Fruit fly (Drosophila melanogaster) whole organism, embryonic: ENCODE measurements around the gene swa.

Experiments used
- Abd-B ChIP-seq: fragments of 200-800 bp; sonication (Bioruptor generic); optimal IDR thresholded peaks from 2 replicates; lab custom pipeline; 2018; ENCODE audit warnings: missing biosample characterization, mild to moderate bottlenecking, missing genetic modification characterization, moderate library complexity
- CG10147 ChIP-seq: fragments of 200-800 bp; sonication (Bioruptor generic); optimal IDR thresholded peaks from 2 replicates; lab custom pipeline; 2019; ENCODE audit warnings: missing biosample characterization, mild to moderate bottlenecking, missing genetic modification characterization, moderate library complexity
- CG10654 ChIP-seq: fragments of 200-800 bp; sonication (Bioruptor generic); optimal IDR thresholded peaks from 2 replicates; lab custom pipeline; 2016; ENCODE audit warnings: missing biosample characterization, missing genetic modification characterization
- CG11085 ChIP-seq: fragments of 200-800 bp; sonication (Bioruptor generic); IDR thresholded peaks from 2 replicates; pipeline ENCODE4 v1.3.6; 2022; ENCODE audit warnings: missing biosample characterization, missing genetic modification characterization
- CG12104 ChIP-seq: fragments of 200-800 bp; sonication (Bioruptor generic); optimal IDR thresholded peaks from 3 replicates; lab custom pipeline; 2016; ENCODE audit warnings: missing biosample characterization, missing genetic modification characterization
- CG14441 ChIP-seq: fragments of 200-800 bp; sonication (Bioruptor generic); IDR thresholded peaks from 2 replicates; pipeline ENCODE4 v1.3.6; 2022; ENCODE audit warnings: missing biosample characterization, missing genetic modification characterization
- CG1529 ChIP-seq: fragments of 200-800 bp; sonication (Bioruptor generic); optimal IDR thresholded peaks from 3 replicates; lab custom pipeline; 2018; ENCODE audit warnings: missing biosample characterization, missing genetic modification characterization
- CG15514 ChIP-seq: fragments of 200-800 bp; sonication (Bioruptor generic); optimal IDR thresholded peaks from 3 replicates; lab custom pipeline; 2017; ENCODE audit warnings: missing biosample characterization, missing genetic modification characterization, mild to moderate bottlenecking, moderate library complexity, missing genetic modification reagents
- CG16863 ChIP-seq: fragments of 200-800 bp; sonication (Bioruptor generic); optimal IDR thresholded peaks from 3 replicates; lab custom pipeline; 2016; ENCODE audit warnings: missing biosample characterization, missing genetic modification characterization
- CG30403 ChIP-seq: fragments of 200-800 bp; sonication (Bioruptor generic); optimal IDR thresholded peaks from 3 replicates; lab custom pipeline; 2016; ENCODE audit warnings: missing biosample characterization, missing genetic modification characterization
- CG3163 ChIP-seq: fragments of 200-800 bp; sonication (Bioruptor generic); optimal IDR thresholded peaks from 3 replicates; lab custom pipeline; 2016; ENCODE audit warnings: missing biosample characterization, missing genetic modification characterization
- CG3281 ChIP-seq: fragments of 200-800 bp; sonication (Bioruptor generic); optimal IDR thresholded peaks from 3 replicates; lab custom pipeline; 2017; ENCODE audit warnings: missing biosample characterization, mild to moderate bottlenecking, missing genetic modification characterization
- CG3407 ChIP-seq: fragments of 200-800 bp; sonication (Bioruptor generic); optimal IDR thresholded peaks from 2 replicates; lab custom pipeline; 2018; ENCODE audit warnings: missing biosample characterization, mild to moderate bottlenecking, missing genetic modification characterization
- CG3847 ChIP-seq: fragments of 200-800 bp; sonication (Bioruptor generic); IDR thresholded peaks from 2 replicates; pipeline ENCODE4 v1.3.6; 2022; ENCODE audit warnings: missing biosample characterization, missing genetic modification characterization
- CG3995 ChIP-seq: fragments of 200-800 bp; sonication (Bioruptor generic); optimal IDR thresholded peaks from 3 replicates; lab custom pipeline; 2016; ENCODE audit warnings: missing biosample characterization, missing genetic modification characterization
- CG4404 ChIP-seq: fragments of 200-800 bp; sonication (Bioruptor generic); IDR thresholded peaks from 2 replicates; pipeline ENCODE4 v1.3.6; 2022; ENCODE audit warnings: missing biosample characterization, missing genetic modification characterization
- CG6689 ChIP-seq: fragments of 200-800 bp; sonication (Bioruptor generic); IDR thresholded peaks from 2 replicates; pipeline ENCODE4 v1.3.6; 2022; ENCODE audit warnings: missing biosample characterization, missing genetic modification characterization
- CG6854 ChIP-seq: fragments of 200-800 bp; sonication (Bioruptor generic); optimal IDR thresholded peaks from 3 replicates; lab custom pipeline; 2017; ENCODE audit warnings: missing biosample characterization, mild to moderate bottlenecking, missing genetic modification characterization
- CG7839 ChIP-seq: fragments of 200-800 bp; sonication (Bioruptor generic); optimal IDR thresholded peaks from 3 replicates; lab custom pipeline; 2018; ENCODE audit warnings: missing biosample characterization, mild to moderate bottlenecking, missing genetic modification characterization, moderate library complexity
- CG8388 ChIP-seq: fragments of 200-800 bp; sonication (Bioruptor generic); optimal IDR thresholded peaks from 2 replicates; lab custom pipeline; 2019; ENCODE audit warnings: missing biosample characterization, mild to moderate bottlenecking, missing genetic modification characterization, moderate library complexity
- CG8924 ChIP-seq: fragments of 200-800 bp; optimal IDR thresholded peaks from 3 replicates; lab custom pipeline; 2019; ENCODE audit warnings: missing biosample characterization, mild to moderate bottlenecking, missing genetic modification characterization, moderate library complexity
- CG9609 ChIP-seq: fragments of 200-800 bp; sonication (Bioruptor generic); optimal IDR thresholded peaks from 3 replicates; lab custom pipeline; 2016; ENCODE audit warnings: missing biosample characterization, missing genetic modification characterization
- CoRest ChIP-seq: fragments of 200-800 bp; sonication (Bioruptor generic); optimal IDR thresholded peaks from 3 replicates; lab custom pipeline; 2018; ENCODE audit warnings: missing biosample characterization, mild to moderate bottlenecking, missing genetic modification characterization, moderate library complexity
- Dp ChIP-seq: fragments of 200-800 bp; sonication (Bioruptor generic); optimal IDR thresholded peaks from 2 replicates; lab custom pipeline; 2018; ENCODE audit warnings: missing biosample characterization, mild to moderate bottlenecking, missing genetic modification characterization, moderate library complexity
- E2f1 ChIP-seq: fragments of 200-800 bp; sonication (Bioruptor generic); IDR thresholded peaks from 2 replicates; pipeline ENCODE4 v1.3.6; 2022; ENCODE audit warnings: missing biosample characterization, missing genetic modification characterization
- ERR ChIP-seq: fragments of 200-800 bp; sonication (Bioruptor generic); optimal IDR thresholded peaks from 2 replicates; lab custom pipeline; 2016; ENCODE audit warnings: missing biosample characterization, missing genetic modification characterization
- Hand ChIP-seq: fragments of 200-800 bp; sonication (Bioruptor generic); optimal IDR thresholded peaks from 2 replicates; lab custom pipeline; 2017; ENCODE audit warnings: mild to moderate bottlenecking, missing biosample characterization, missing genetic modification reagents, missing genetic modification characterization
- HmgZ ChIP-seq: fragments of 200-800 bp; sonication (Bioruptor generic); optimal IDR thresholded peaks from 2 replicates; lab custom pipeline; 2018; ENCODE audit warnings: missing biosample characterization, mild to moderate bottlenecking, missing genetic modification characterization
- MBD-R2 ChIP-seq: fragments of 200-800 bp; sonication (Bioruptor generic); IDR thresholded peaks from 2 replicates; pipeline ENCODE4 v1.3.6; 2022; ENCODE audit warnings: missing biosample characterization, missing genetic modification characterization
- PHDP ChIP-seq: fragments of 200-800 bp; sonication (Bioruptor generic); optimal IDR thresholded peaks from 3 replicates; lab custom pipeline; 2018; ENCODE audit warnings: missing biosample characterization, mild to moderate bottlenecking, missing genetic modification characterization, moderate library complexity
- Six4 ChIP-seq: fragments of 200-800 bp; sonication (Bioruptor generic); optimal IDR thresholded peaks from 2 replicates; lab custom pipeline; 2016; ENCODE audit warnings: missing biosample characterization, missing genetic modification characterization
- Stat92E ChIP-seq, 3 experiments: fragments of >200 bp in 2 of 3; fragments of 200-800 bp in 1 of 3; sonication (Bioruptor generic) in 1 of 3; optimal IDR thresholded peaks; 2 replicates each; lab custom pipeline; 2017 to 2019; ENCODE audit warnings: missing biosample characterization in 3 of 3, missing genetic modification characterization in 3 of 3, mild to moderate bottlenecking in 1 of 3, moderate library complexity in 1 of 3
- Taf1 ChIP-seq: fragments of 200-800 bp; sonication (Bioruptor generic); IDR thresholded peaks from 2 replicates; pipeline ENCODE4 v1.3.6; 2022; ENCODE audit warnings: missing biosample characterization, missing genetic modification characterization
- Vsx1 ChIP-seq: fragments of 200-800 bp; sonication (Bioruptor generic); optimal IDR thresholded peaks from 2 replicates; lab custom pipeline; 2017; ENCODE audit warnings: missing biosample characterization, mild to moderate bottlenecking, missing genetic modification characterization, missing genetic modification reagents
- da ChIP-seq: fragments of 200-800 bp; sonication (Bioruptor generic); optimal IDR thresholded peaks from 2 replicates; lab custom pipeline; 2016; ENCODE audit warnings: missing biosample characterization, missing genetic modification characterization
- danr ChIP-seq: fragments of 200-800 bp; sonication (Bioruptor generic); IDR thresholded peaks from 2 replicates; pipeline ENCODE4 v1.3.6; 2022; ENCODE audit warnings: missing biosample characterization, missing genetic modification characterization
- fd3F ChIP-seq: fragments of 200-800 bp; sonication (Bioruptor generic); optimal IDR thresholded peaks from 2 replicates; lab custom pipeline; 2018; ENCODE audit warnings: missing biosample characterization, mild to moderate bottlenecking, missing genetic modification characterization, moderate library complexity
- fu2 ChIP-seq: fragments of 200-800 bp; sonication (Bioruptor generic); optimal IDR thresholded peaks from 2 replicates; lab custom pipeline; 2016; ENCODE audit warnings: missing biosample characterization, missing genetic modification characterization
- hbn ChIP-seq: fragments of 200-800 bp; sonication (Bioruptor generic); IDR thresholded peaks from 2 replicates; pipeline ENCODE4 v1.3.6; 2022; ENCODE audit warnings: missing biosample characterization, missing genetic modification characterization; ENCODE audit not compliant: partially characterized antibody
- jumu ChIP-seq: fragments of 200-800 bp; sonication (Bioruptor generic); optimal IDR thresholded peaks from 3 replicates; lab custom pipeline; 2016; ENCODE audit warnings: missing biosample characterization, missing genetic modification characterization
- luna ChIP-seq: fragments of 200-800 bp; sonication (Bioruptor generic); optimal IDR thresholded peaks from 2 replicates; lab custom pipeline; 2016; ENCODE audit warnings: missing biosample characterization, missing genetic modification characterization
- nerfin-1 ChIP-seq: fragments of 200-800 bp; sonication (Bioruptor generic); optimal IDR thresholded peaks from 3 replicates; lab custom pipeline; 2019; ENCODE audit warnings: missing biosample characterization, mild to moderate bottlenecking, missing genetic modification characterization, moderate library complexity
- sc ChIP-seq, 3 experiments: fragments of >200 bp in 2 of 3; fragments of 200-800 bp in 1 of 3; sonication (Bioruptor generic) in 1 of 3; optimal IDR thresholded peaks; 2 replicates in 2 of 3; 3 replicates in 1 of 3; lab custom pipeline; 2017; ENCODE audit warnings: mild to moderate bottlenecking in 1 of 3, missing biosample characterization in 1 of 3, missing genetic modification characterization in 1 of 3, missing genetic modification reagents in 1 of 3
- sens ChIP-seq: fragments of 200-800 bp; sonication (Bioruptor generic); peaks from one replicate; lab custom pipeline; 2016; ENCODE audit warnings: missing biosample characterization, missing genetic modification characterization
- stc ChIP-seq: fragments of 200-800 bp; sonication (Bioruptor generic); IDR thresholded peaks from 2 replicates; pipeline ENCODE4 v1.3.6; 2022; ENCODE audit warnings: missing biosample characterization, missing genetic modification characterization
- toy ChIP-seq: fragments of 200-800 bp; sonication (Bioruptor generic); IDR thresholded peaks from 2 replicates; pipeline ENCODE4 v1.3.6; 2022; ENCODE audit warnings: missing biosample characterization, missing genetic modification characterization
- trh ChIP-seq: fragments of 200-800 bp; sonication (Bioruptor generic); optimal IDR thresholded peaks from 2 replicates; lab custom pipeline; 2016; ENCODE audit warnings: missing biosample characterization, missing genetic modification characterization
- tup ChIP-seq: fragments of 200-800 bp; sonication (Bioruptor generic); optimal IDR thresholded peaks from 2 replicates; lab custom pipeline; 2016; ENCODE audit warnings: missing biosample characterization, mild to moderate bottlenecking, missing genetic modification characterization, moderate library complexity
- zfh1 ChIP-seq: fragments of 200-800 bp; sonication (Bioruptor generic); IDR thresholded peaks from 3 replicates; pipeline ENCODE4 v1.3.6; 2022; ENCODE audit warnings: missing biosample characterization, missing genetic modification characterization

swa gene

dm6 chrX:6316858-6317474 lies 48.5 kb downstream of the swa start (continued):
- TF ChIP-seq Abd-B (GFP tag; lab: Kevin White, UChicago) (peak; percentile 32), CG9609 (GFP tag; lab: Kevin White, UChicago) (no peak), CG16863 (GFP tag; lab: Kevin White, UChicago) (peak; percentile 46), CG6689 (GFP tag; lab: Robert Waterston, UW) (peak; percentile 59), CG3281 (GFP tag; lab: Kevin White, UChicago) (peak; percentile 78), CG3995 (GFP tag; lab: Kevin White, UChicago) (peak; percentile 7), luna (GFP tag; lab: Kevin White, UChicago) (no peak), CG7839 (tag; lab: Kevin White, UChicago) (peak; percentile 76), Hand (GFP tag; lab: Kevin White, UChicago) (peak; percentile 79), CG30403 (GFP tag; lab: Kevin White, UChicago) (peak; percentile 64), fd3F (GFP tag; lab: Kevin White, UChicago) (peak; percentile 60), toy (0 out of 2 replicates have a peak, but pooled peaks have one; percentile 16), Stat92E (GFP tag; optimal IDR thresholded peaks at IDR 0.05; lab: Kevin White, UChicago) (no peak), tup (GFP tag; lab: Kevin White, UChicago) (no peak), sens (GFP tag; lab: Kevin White, UChicago) (peak; percentile 79), CG6854 (GFP tag; lab: Kevin White, UChicago) (peak; percentile 63), danr (GFP tag; lab: Robert Waterston, UW) (peak; percentile 34; the same call in 1 of the 2 replicates), ERR (no peak), zfh1 (GFP tag; lab: Robert Waterston, UW) (peak; percentile 64; the same call in 2 of the 3 replicates), CG4404 (peak; percentile 33; the same call in 1 of the 2 replicates), da (GFP tag; lab: Kevin White, UChicago) (no peak), fu2 (peak; percentile 28), CG14441 (peak; percentile 67), CG12104 (GFP tag; lab: Kevin White, UChicago) (peak; percentile 24), jumu (GFP tag; lab: Kevin White, UChicago) (peak; percentile 20), CG1529 (peak; percentile 0), hbn (GFP tag; lab: Robert Waterston, UW) (no peak), CG11085 (GFP tag; lab: Robert Waterston, UW) (peak; percentile 50; the same call in 1 of the 2 replicates), CG15514 (GFP tag; lab: Kevin White, UChicago) (peak; percentile 55), CG8388 (peak; percentile 32), CG10147 (peak; percentile 64), Vsx1 (no peak), stc (peak; percentile 68), Six4 (GFP tag; lab: Kevin White, UChicago) (peak; percentile 28), CoRest (tag; lab: Kevin White, UChicago) (peak; percentile 65), CG3407 (GFP tag; lab: Kevin White, UChicago) (no peak), Taf1 (GFP tag; lab: Robert Waterston, UW) (peak; percentile 76), CG3163 (GFP tag; lab: Kevin White, UChicago) (peak; percentile 7), MBD-R2 (GFP tag; lab: Robert Waterston, UW) (peak; percentile 40; the same call in 1 of the 2 replicates), CG3847 (GFP tag; lab: Robert Waterston, UW) (peak; percentile 67; the same call in 1 of the 2 replicates), sc (optimal IDR thresholded peaks at IDR 0.05; lab: Kevin White, UChicago) (no peak), sc (GFP tag; optimal IDR thresholded peaks at IDR 0.05; lab: Kevin White, UChicago) (no peak), nerfin-1 (tag; lab: Kevin White, UChicago) (peak; percentile 57), Dp (no peak), CG8924 (tag; lab: Kevin White, UChicago) (peak; percentile 46), trh (GFP tag; lab: Kevin White, UChicago) (no peak), HmgZ (tag; lab: Kevin White, UChicago) (peak; percentile 36), PHDP (tag; lab: Kevin White, UChicago) (peak; percentile 67), CG10654 (GFP tag; lab: Kevin White, UChicago) (peak; percentile 13), E2f1 (GFP tag; lab: Robert Waterston, UW) (peak; percentile 58)
